Worm (Caenorhabditis elegans): ENCODE data around the gene F36H1.11.

F36H1.11 gene

DNA sequence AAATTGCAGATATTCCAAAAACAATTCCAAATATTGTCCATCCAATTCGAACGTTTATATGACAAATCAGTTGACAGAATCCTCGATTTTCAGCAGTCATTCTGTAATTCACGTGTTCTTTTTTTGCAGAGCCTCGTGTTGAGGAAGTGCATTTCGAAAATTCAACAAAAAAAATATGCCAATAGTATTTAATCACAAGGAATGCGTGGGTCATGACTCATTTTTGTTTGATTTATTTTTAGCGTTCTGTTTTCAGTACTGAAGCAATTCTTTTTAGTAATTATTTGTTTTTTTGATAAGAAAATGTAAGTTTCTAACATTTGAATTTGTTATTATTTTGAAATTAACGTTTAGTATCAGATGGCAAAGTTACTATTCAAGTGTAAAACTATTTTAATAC, 18.1 kb upstream of the F36H1.11 start, which contains the start of gene hrg-4:
hrg-4 (minus strand) TSS at position 101 of the 400 bp plus-strand sequence.
- TF ChIP-seq ceh-63 (GFP tag; optimal IDR thresholded peaks at IDR 0.05) (no peak), C16A3.4 (tag; optimal IDR thresholded peaks at IDR 0.05) (no peak), nhr-237 (tag; optimal IDR thresholded peaks at IDR 0.05) (no peak), pag-3 (tag; optimal IDR thresholded peaks at IDR 0.05; ENCODE audit: borderline replicate concordance, insufficient read depth) (no peak), nhr-19 (GFP tag; conservative IDR thresholded peaks at IDR 0.05) (no peak), ceh-90 (tag; optimal IDR thresholded peaks at IDR 0.05) (no peak), mep-1 (tag; optimal IDR thresholded peaks at IDR 0.05) (no peak), lin-15B (tag; optimal IDR thresholded peaks at IDR 0.05) (no peak)

DNA sequence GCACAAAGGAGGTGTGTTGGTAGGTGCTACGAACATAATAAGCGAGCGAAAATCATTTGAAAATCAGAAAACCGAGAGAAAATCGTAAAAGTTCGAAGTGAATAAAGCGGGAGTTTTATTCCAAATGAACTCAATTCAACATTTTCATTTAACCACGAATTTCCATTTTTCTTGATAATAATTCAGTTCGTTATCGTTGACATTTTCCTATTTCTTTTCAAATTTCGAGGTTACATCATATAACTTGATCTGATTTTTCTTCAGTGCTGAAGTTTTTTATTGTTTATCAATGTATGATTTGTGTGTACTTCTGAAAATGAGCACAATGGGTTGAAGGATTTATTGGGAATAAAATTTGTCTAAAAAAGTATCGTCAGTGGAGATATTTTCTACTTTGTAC, 17.3 kb upstream of the F36H1.11 start:
- TF ChIP-seq unc-86 (tag; optimal IDR thresholded peaks at IDR 0.05) (no peak), ceh-63 (GFP tag; optimal IDR thresholded peaks at IDR 0.05) (no peak), sox-4 (tag; optimal IDR thresholded peaks at IDR 0.05) (no peak), elt-2 (tag; optimal IDR thresholded peaks at IDR 0.05) (peak; percentile 71), skn-1 (tag; optimal IDR thresholded peaks at IDR 0.05) (no peak)

- no peak for TF ChIP-seq efl-1 (optimal IDR thresholded peaks at IDR 0.05)
- TF ChIP-seq efl-1 (GFP tag; optimal IDR thresholded peaks at IDR 0.05 in 1 of 2), result peak in 1 of 2 experiments; percentile 78
- no peak for TF ChIP-seq elt-2 (tag; optimal IDR thresholded peaks at IDR 0.05)
Measured at ce11 chrIV:11032288-11032687, 16.7 kb upstream of the F36H1.11 start, which contains the start of gene hrg-6. Gene hrg-6 (plus strand): TSS chrIV:11032588.

ce11 chrIV:11036222-11036621, 12.7 kb upstream of the F36H1.11 start, which contains the start of gene fkb-1:
Gene fkb-1 (plus strand): TSS chrIV:11036582.
- TF ChIP-seq elt-2 (tag; optimal IDR thresholded peaks at IDR 0.05) (peak; percentile 3), vab-15 (tag; optimal IDR thresholded peaks at IDR 0.05) (no peak), alr-1 (tag; optimal IDR thresholded peaks at IDR 0.05; ENCODE audit: borderline replicate concordance) (no peak), ceh-88 (GFP tag; IDR thresholded peaks at IDR 0.05) (peak; percentile 25; the same call in 1 of the 2 replicates), nhr-237 (tag; optimal IDR thresholded peaks at IDR 0.05) (no peak), irx-1 (tag; optimal IDR thresholded peaks at IDR 0.05) (peak; percentile 61), dsc-1 (tag; optimal IDR thresholded peaks at IDR 0.05) (peak; percentile 61), isw-1 (GFP tag; IDR thresholded peaks at IDR 0.05) (peak; percentile 43), tbx-2 (tag; optimal IDR thresholded peaks at IDR 0.05) (peak; percentile 76), unc-98 (GFP tag; IDR thresholded peaks at IDR 0.05) (no peak), C34B4.2 (tag; optimal IDR thresholded peaks at IDR 0.05) (no peak), ztf-4 (tag; optimal IDR thresholded peaks at IDR 0.05) (no peak), ama-1 (optimal IDR thresholded peaks at IDR 0.05) (no peak), ceh-90 (tag; optimal IDR thresholded peaks at IDR 0.05) (no peak), ztf-11 (tag; optimal IDR thresholded peaks at IDR 0.05) (no peak), ceh-82 (tag; optimal IDR thresholded peaks at IDR 0.05) (peak; percentile 39 to 67 (median 60)), ceh-8 (GFP tag; optimal IDR thresholded peaks at IDR 0.05) (peak; percentile 6), aly-2 (tag; optimal IDR thresholded peaks at IDR 0.05) (no peak), jun-1 (tag; optimal IDR thresholded peaks at IDR 0.05) (peak; percentile 30), hlh-4 (tag; optimal IDR thresholded peaks at IDR 0.05) (no peak), mab-9 (GFP tag; IDR thresholded peaks at IDR 0.05) (no peak), unc-86 (tag; optimal IDR thresholded peaks at IDR 0.05) (peak; percentile 56), unc-62 (GFP tag; optimal IDR thresholded peaks at IDR 0.05) (no peak), lin-14 (GFP tag; optimal IDR thresholded peaks at IDR 0.05) (peak; percentile 82), fkh-4 (tag; optimal IDR thresholded peaks at IDR 0.05; ENCODE audit: borderline replicate concordance) (no peak), mep-1 (tag; optimal IDR thresholded peaks at IDR 0.05) (peak; percentile 83), unc-30 (tag; optimal IDR thresholded peaks at IDR 0.05) (no peak), fkh-10 (GFP tag; optimal IDR thresholded peaks at IDR 0.05) (no peak), snu-23 (GFP tag; optimal IDR thresholded peaks at IDR 0.05) (peak; percentile 86), fos-1 (tag; optimal IDR thresholded peaks at IDR 0.05) (peak; percentile 27), zag-1 (tag; optimal IDR thresholded peaks at IDR 0.05) (no peak), F16B12.6 (tag; optimal IDR thresholded peaks at IDR 0.05) (peak; percentile 47), sup-37 (GFP tag; optimal IDR thresholded peaks at IDR 0.05) (no peak), ets-5 (GFP tag; IDR thresholded peaks at IDR 0.05) (no peak), lsy-2 (tag; optimal IDR thresholded peaks at IDR 0.05) (peak; percentile 82 to 85), C04F5.9 (tag; optimal IDR thresholded peaks at IDR 0.05) (no peak), mef-2 (tag; optimal IDR thresholded peaks at IDR 0.05) (no peak), ceh-63 (GFP tag; optimal IDR thresholded peaks at IDR 0.05) (no peak), egl-27 (tag; optimal IDR thresholded peaks at IDR 0.05) (no peak)

Data from whole organism, L1 larva.